Fruit fly (Drosophila melanogaster) whole organism, wandering third instar larva: Measurements from ENCODE around the gene CG13606.

Experiments
- Hr83 ChIP-seq: fragments of 200-300 bp; sonication (Bioruptor generic); optimal IDR thresholded peaks from 2 replicates; lab custom pipeline; 2016; ENCODE audit warnings: missing biosample characterization, mild to moderate bottlenecking, missing genetic modification characterization, moderate library complexity; ENCODE audit not compliant: poor library complexity, severe bottlenecking
- Myc ChIP-seq: fragments of >200 bp; optimal IDR thresholded peaks from 2 replicates; lab custom pipeline; 2017
- br ChIP-seq: fragments of 200-800 bp; sonication (Bioruptor generic); optimal IDR thresholded peaks from 2 replicates; lab custom pipeline; 2016; ENCODE audit warnings: missing biosample characterization, missing genetic modification characterization
- h ChIP-seq: fragments of 200-800 bp; sonication (Bioruptor generic); optimal IDR thresholded peaks from 3 replicates; lab custom pipeline; 2016; ENCODE audit warnings: missing biosample characterization, mild to moderate bottlenecking, missing genetic modification characterization
- lola ChIP-seq: fragments of >200 bp; optimal IDR thresholded peaks from 2 replicates; lab custom pipeline; 2017; ENCODE audit warnings: missing biosample characterization, missing genetic modification characterization
- psq ChIP-seq: fragments of 200-800 bp; sonication (Bioruptor generic); optimal IDR thresholded peaks from 3 replicates; lab custom pipeline; 2017; ENCODE audit warnings: missing biosample characterization, mild to moderate bottlenecking, missing genetic modification characterization, moderate library complexity
- sv ChIP-seq: fragments of 200-800 bp; sonication (Bioruptor generic); optimal IDR thresholded peaks from 3 replicates; lab custom pipeline; 2016; ENCODE audit warnings: missing biosample characterization, missing genetic modification characterization
- usp ChIP-seq: fragments of >200 bp; optimal IDR thresholded peaks from 2 replicates; lab custom pipeline; 2017; ENCODE audit warnings: missing biosample characterization, missing genetic modification characterization

DNA sequence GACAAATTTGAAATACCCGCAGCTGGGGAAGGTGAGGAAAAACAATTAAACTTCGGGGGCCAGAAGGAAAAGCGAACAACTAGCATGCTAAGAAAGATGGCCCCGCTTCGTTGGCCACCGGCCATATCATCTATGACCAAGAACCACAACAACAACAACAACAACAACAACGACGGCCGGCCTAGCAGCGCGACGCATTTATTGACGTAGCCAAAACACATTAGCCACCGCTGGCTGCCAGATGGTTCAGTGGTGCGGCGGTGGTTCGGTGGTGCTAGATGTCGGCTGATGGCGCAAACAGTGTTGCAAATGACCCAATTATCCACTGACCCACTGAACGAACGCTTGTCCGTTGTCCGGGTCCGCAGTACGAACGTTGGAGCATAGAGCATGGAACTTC lies 41.2 kb downstream of the CG13606 start:
- TF ChIP-seq Myc (lab: Kevin White, UChicago) (no peak), sv (GFP tag; lab: Kevin White, UChicago) (no peak), h (GFP tag; lab: Kevin White, UChicago) (no peak), br (GFP tag; lab: Kevin White, UChicago) (no peak), Hr83 (GFP tag; lab: Kevin White, UChicago) (no peak), usp (GFP tag; lab: Kevin White, UChicago) (no peak), lola (GFP tag; lab: Kevin White, UChicago) (no peak), psq (GFP tag; lab: Kevin White, UChicago) (no peak)
